Fruit fly (Drosophila melanogaster) whole organism, wandering third instar larva: ENCODE results near the gene CG12219.

Experiments
- GATAd ChIP-seq: sonication (Bioruptor generic); optimal IDR thresholded peaks from 2 replicates; lab custom pipeline; 2016; ENCODE audit warnings: missing biosample characterization, missing genetic modification characterization
- Jra ChIP-seq: sonication (Bioruptor generic); optimal IDR thresholded peaks from 2 replicates; lab custom pipeline; 2016; ENCODE audit warnings: missing biosample characterization, missing genetic modification characterization
- Myc ChIP-seq: fragments of >200 bp; optimal IDR thresholded peaks from 2 replicates; lab custom pipeline; 2017
- ey ChIP-seq: fragments of 200-800 bp; sonication (Bioruptor generic); optimal IDR thresholded peaks from 2 replicates; lab custom pipeline; 2016; ENCODE audit warnings: missing biosample characterization, missing genetic modification characterization
- h ChIP-seq: fragments of 200-800 bp; sonication (Bioruptor generic); optimal IDR thresholded peaks from 3 replicates; lab custom pipeline; 2016; ENCODE audit warnings: missing biosample characterization, mild to moderate bottlenecking, missing genetic modification characterization
- lola ChIP-seq: fragments of >200 bp; optimal IDR thresholded peaks from 2 replicates; lab custom pipeline; 2017; ENCODE audit warnings: missing biosample characterization, missing genetic modification characterization
- usp ChIP-seq: fragments of >200 bp; optimal IDR thresholded peaks from 2 replicates; lab custom pipeline; 2017; ENCODE audit warnings: missing biosample characterization, missing genetic modification characterization

DNA sequence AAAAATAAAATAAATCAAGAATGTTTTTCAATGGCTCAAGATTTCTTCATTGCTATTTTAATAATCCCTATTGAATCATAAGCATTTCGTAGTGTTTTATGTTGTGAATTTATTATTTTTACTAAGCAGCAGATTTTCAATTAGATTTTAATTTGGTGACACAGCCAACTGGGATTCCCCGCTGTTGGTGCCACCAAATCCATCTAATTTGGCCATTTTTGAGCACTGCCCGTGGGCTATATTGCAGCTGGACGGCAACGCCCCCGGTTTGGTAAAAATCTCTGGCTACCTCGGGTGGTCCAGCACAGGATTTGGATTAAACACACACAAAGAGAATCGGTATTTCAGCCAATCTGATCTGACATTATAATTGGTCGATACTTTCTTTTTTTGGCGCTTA, 48.1 kb upstream of the CG12219 start:
- TF ChIP-seq lola (GFP tag; lab: Kevin White, UChicago): no peak
- no peak for TF ChIP-seq GATAd (GFP tag; lab: Kevin White, UChicago)
- TF ChIP-seq ey (GFP tag; lab: Kevin White, UChicago): no peak
- no peak for TF ChIP-seq Myc
- TF ChIP-seq Jra (GFP tag; lab: Kevin White, UChicago): no peak
- no peak for TF ChIP-seq h
- TF ChIP-seq usp (GFP tag; lab: Kevin White, UChicago): no peak
